Fruit fly (Drosophila melanogaster) S2 (cell line): Measurements from ENCODE around the gene Hmu.

Source experiments
- CG8478 ChIP-seq: fragments of >200 bp; optimal IDR thresholded peaks from 2 replicates; lab custom pipeline; 2018
- CTCF ChIP-seq, 2 experiments: fragments of >200 bp; optimal IDR thresholded peaks; 2 replicates each; lab custom pipeline; 2018

DNA sequence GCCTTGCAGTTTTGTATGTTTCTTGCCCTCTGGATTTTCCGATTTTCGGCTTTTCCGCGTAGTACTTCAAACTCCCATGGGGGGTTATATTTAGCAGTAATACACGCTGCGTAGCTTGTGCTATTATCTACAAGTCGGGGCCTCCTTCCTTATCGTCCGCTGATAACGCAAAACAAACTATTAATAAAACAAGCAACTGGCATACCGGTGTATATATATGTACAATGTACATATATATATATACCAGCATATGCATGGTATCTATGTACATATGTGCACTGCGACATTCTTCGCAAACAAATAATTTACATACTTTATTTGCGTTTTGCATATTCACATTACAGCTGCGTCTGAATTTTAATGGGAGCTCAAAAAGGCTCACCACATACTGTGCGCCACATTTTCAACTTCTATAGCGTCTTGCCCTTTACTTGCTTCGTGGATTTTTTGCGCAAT, 34.6 kb upstream of the Hmu start:
- TF ChIP-seq CTCF (optimal IDR thresholded peaks at IDR 0.05; lab: Kevin White, UChicago), result no peak
- no peak for TF ChIP-seq CG8478 (lab: Kevin White, UChicago)
